Worm (Caenorhabditis elegans) whole organism, L4 larva: ENCODE data around the gene wsp-1.
A peak's percentile ranks its signal among the peaks of the same experiment; 100 is the strongest.

Experiments used
- D1046.2 ChIP-seq: fragments of 200-800 bp; sonication (Bioruptor generic); IDR thresholded peaks from 2 replicates; pipeline ENCODE4 v1.3.6; 2022; ENCODE audit warnings: missing genetic modification characterization, missing compliant biosample characterization
- R02D3.7 ChIP-seq: fragments of 150-350 bp; sonication (generic microtip); optimal IDR thresholded peaks from 3 replicates; lab custom pipeline; 2014; ENCODE audit warnings: missing biosample characterization, missing genetic modification characterization
- T26A8.4 ChIP-seq: fragments of 200-800 bp; sonication (Bioruptor generic); IDR thresholded peaks from 2 replicates; pipeline ENCODE4 v1.3.6; 2022; ENCODE audit warnings: missing genetic modification characterization, missing compliant biosample characterization
- Y48G9A.11 ChIP-seq: fragments of 200-800 bp; sonication (Bioruptor generic); IDR thresholded peaks from 2 replicates; pipeline ENCODE4 v1.3.6; 2022; ENCODE audit warnings: missing genetic modification reagents, missing genetic modification characterization, missing compliant biosample characterization
- ZK337.2 ChIP-seq: fragments of 200-800 bp; sonication (Bioruptor generic); IDR thresholded peaks from 2 replicates; pipeline ENCODE4 v1.3.6; 2022; ENCODE audit warnings: missing genetic modification reagents, missing genetic modification characterization, missing compliant biosample characterization
- aha-1 ChIP-seq: fragments of 150-350 bp; peaks from one replicate; lab custom pipeline; 2014; ENCODE audit warnings: missing biosample characterization, missing genetic modification characterization
- attf-4 ChIP-seq: sonication (generic microtip); optimal IDR thresholded peaks from 3 replicates; lab custom pipeline; 2017; ENCODE audit warnings: missing biosample characterization, missing genetic modification characterization
- ctbp-1 ChIP-seq: fragments of 200-800 bp; sonication (Bioruptor generic); IDR thresholded peaks from 2 replicates; pipeline ENCODE4 v1.3.6; 2022; ENCODE audit warnings: missing genetic modification reagents, missing genetic modification characterization, missing compliant biosample characterization
- daf-16 ChIP-seq, 3 experiments: sonication (generic microtip); optimal IDR thresholded peaks; 2 replicates each; lab custom pipeline; 2016 to 2017; ENCODE audit warnings: missing genetic modification characterization in 3 of 3, missing genetic modification reagents in 3 of 3, mild to moderate bottlenecking in 2 of 3, missing compliant biosample characterization in 2 of 3, missing biosample characterization in 1 of 3, moderate library complexity in 1 of 3
- daf-19 ChIP-seq: fragments of 200-800 bp; sonication (Bioruptor generic); conservative IDR thresholded peaks from 2 replicates; pipeline ENCODE4 v1.3.6; 2022; ENCODE audit warnings: missing genetic modification characterization, missing compliant biosample characterization
- dmd-6 ChIP-seq: fragments of 200-800 bp; sonication (Bioruptor generic); IDR thresholded peaks from 2 replicates; pipeline ENCODE4 v1.3.6; 2022; ENCODE audit warnings: missing genetic modification reagents, missing genetic modification characterization, missing compliant biosample characterization
- dve-1 ChIP-seq: sonication (generic microtip); optimal IDR thresholded peaks from 2 replicates; lab custom pipeline; 2017; ENCODE audit warnings: antibody characterized with exemption, mild to moderate bottlenecking, missing genetic modification characterization, missing compliant biosample characterization; ENCODE audit not compliant: insufficient read depth
- egl-27 ChIP-seq: sonication (generic microtip); optimal IDR thresholded peaks from 3 replicates; lab custom pipeline; 2017; ENCODE audit warnings: missing biosample characterization, missing genetic modification reagents, missing genetic modification characterization
- fos-1 ChIP-seq: fragments of 150-350 bp; optimal IDR thresholded peaks from 2 replicates; lab custom pipeline; 2014; ENCODE audit warnings: missing biosample characterization, missing genetic modification characterization
- gei-8 ChIP-seq: fragments of 200-800 bp; sonication (Bioruptor generic); optimal IDR thresholded peaks from 2 replicates; lab custom pipeline; 2018; ENCODE audit warnings: mild to moderate bottlenecking, missing genetic modification characterization, missing compliant biosample characterization
- hif-1 ChIP-seq, 2 experiments: sonication (generic microtip); optimal IDR thresholded peaks; 2 replicates each; lab custom pipeline; 2016 to 2017; ENCODE audit warnings: missing compliant biosample characterization in 2 of 2, missing genetic modification characterization in 2 of 2, missing genetic modification reagents in 2 of 2, missing genotype in 2 of 2, mild to moderate bottlenecking in 1 of 2
- hlh-11 ChIP-seq: fragments of 200-800 bp; sonication (Bioruptor generic); optimal IDR thresholded peaks from 2 replicates; lab custom pipeline; 2018; ENCODE audit warnings: mild to moderate bottlenecking, missing genetic modification characterization, missing compliant biosample characterization
- hlh-30 ChIP-seq: sonication (generic microtip); optimal IDR thresholded peaks from 2 replicates; lab custom pipeline; 2017; ENCODE audit warnings: antibody characterized with exemption, mild to moderate bottlenecking, missing genetic modification characterization, missing compliant biosample characterization; ENCODE audit not compliant: insufficient read depth
- jun-1 ChIP-seq: fragments of 150-350 bp; optimal IDR thresholded peaks from 2 replicates; lab custom pipeline; 2014; ENCODE audit warnings: missing biosample characterization, missing genetic modification reagents, missing genetic modification characterization
- madf-9 ChIP-seq: fragments of 200-800 bp; sonication (Bioruptor generic); conservative IDR thresholded peaks from 2 replicates; pipeline ENCODE4 v1.3.6; 2022; ENCODE audit warnings: missing genetic modification reagents, missing genetic modification characterization, missing compliant biosample characterization
- mdl-1 ChIP-seq, 2 experiments: fragments of 150-350 bp in 1 of 2; sonication (generic microtip) in 1 of 2; optimal IDR thresholded peaks; 2 replicates each; lab custom pipeline; 2014 to 2017; ENCODE audit warnings: missing biosample characterization in 2 of 2, missing genetic modification characterization in 2 of 2
- mdt-29 ChIP-seq: fragments of 200-800 bp; sonication (Bioruptor generic); IDR thresholded peaks from 2 replicates; pipeline ENCODE4 v1.3.6; 2022; ENCODE audit warnings: missing genetic modification reagents, missing genetic modification characterization, missing compliant biosample characterization
- mxl-2 ChIP-seq: fragments of 200-800 bp; sonication (Bioruptor generic); conservative IDR thresholded peaks from 2 replicates; pipeline ENCODE4 v1.3.6; 2022; ENCODE audit warnings: missing genetic modification reagents, missing genetic modification characterization, missing compliant biosample characterization
- mxl-3 ChIP-seq: fragments of 200-800 bp; sonication (Bioruptor generic); optimal IDR thresholded peaks from 2 replicates; lab custom pipeline; 2018; ENCODE audit warnings: mild to moderate bottlenecking, missing genetic modification characterization, missing compliant biosample characterization
- nhr-111 ChIP-seq: fragments of 200-800 bp; sonication (Bioruptor generic); optimal IDR thresholded peaks from 2 replicates; lab custom pipeline; 2018; ENCODE audit warnings: mild to moderate bottlenecking, missing genetic modification characterization, missing compliant biosample characterization
- nhr-28 ChIP-seq: fragments of 150-350 bp; optimal IDR thresholded peaks from 2 replicates; lab custom pipeline; 2014; ENCODE audit warnings: missing biosample characterization, missing genetic modification characterization
- nhr-77 ChIP-seq: fragments of 150-350 bp; optimal IDR thresholded peaks from 2 replicates; lab custom pipeline; 2014; ENCODE audit warnings: missing biosample characterization, missing genetic modification characterization
- rbr-2 ChIP-seq: sonication (generic microtip); optimal IDR thresholded peaks from 2 replicates; lab custom pipeline; 2016; ENCODE audit warnings: missing genotype, missing genetic modification characterization, missing compliant biosample characterization
- set-16 ChIP-seq: fragments of 200-800 bp; sonication (Bioruptor generic); IDR thresholded peaks from 2 replicates; pipeline ENCODE4 v1.3.6; 2022; ENCODE audit warnings: missing genetic modification reagents, missing genetic modification characterization, missing compliant biosample characterization
- skn-1 ChIP-seq: fragments of 150-350 bp; optimal IDR thresholded peaks from 2 replicates; lab custom pipeline; 2014; ENCODE audit warnings: missing biosample characterization, missing genetic modification characterization
- tag-97 ChIP-seq: fragments of 200-800 bp; sonication (Bioruptor generic); IDR thresholded peaks from 2 replicates; pipeline ENCODE4 v1.3.6; 2022; ENCODE audit warnings: missing genetic modification characterization, missing compliant biosample characterization
- tra-1 ChIP-seq: fragments of 200-800 bp; sonication (Bioruptor generic); IDR thresholded peaks from 2 replicates; pipeline ENCODE4 v1.3.6; 2022; ENCODE audit warnings: missing genetic modification reagents, missing genetic modification characterization, missing compliant biosample characterization
- zip-11 ChIP-seq: fragments of 200-800 bp; sonication (Bioruptor generic); IDR thresholded peaks from 2 replicates; pipeline ENCODE4 v1.3.6; 2022; ENCODE audit warnings: missing genetic modification characterization, missing compliant biosample characterization
- ztf-11 ChIP-seq: fragments of 150-350 bp; optimal IDR thresholded peaks from 2 replicates; lab custom pipeline; 2014; ENCODE audit warnings: missing biosample characterization, missing genetic modification characterization
- ztf-7 ChIP-seq: fragments of 150-350 bp; optimal IDR thresholded peaks from 2 replicates; lab custom pipeline; 2014; ENCODE audit warnings: missing biosample characterization, missing genetic modification characterization

The wsp-1 gene

DNA sequence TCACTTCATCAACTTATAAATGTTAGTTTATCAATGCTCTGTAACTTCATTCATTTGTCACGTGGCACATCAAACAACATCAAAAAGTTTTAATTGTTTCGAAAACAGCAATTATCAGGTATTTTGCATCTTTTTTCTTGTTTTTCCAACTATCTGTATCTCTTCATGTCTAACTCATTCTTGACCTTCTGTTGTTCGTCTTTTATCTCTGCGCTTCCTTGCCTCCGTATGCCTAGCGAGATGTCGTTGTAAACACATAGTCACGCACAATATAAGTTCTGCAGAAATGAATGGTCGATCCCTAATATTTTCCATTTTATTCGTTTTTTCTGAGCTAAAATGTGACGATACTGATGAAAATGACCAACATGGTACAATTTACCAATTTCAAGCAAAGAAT lies 23.2 kb upstream of the wsp-1 start, which contains the start of gene gpx-6:
TSS of gene gpx-6 (plus strand) at position 257 of the 400 bp plus-strand sequence.
- TF ChIP-seq nhr-28 (tag; lab: Kevin White, UChicago) (peak; percentile 55), ctbp-1 (GFP tag; lab: Robert Waterston, UW) (no peak), mdl-1 (tag; optimal IDR thresholded peaks at IDR 0.05; lab: Kevin White, UChicago) (peak in 1 of 2 experiments; percentile 48), aha-1 (tag; lab: Kevin White, UChicago) (no peak), Y48G9A.11 (GFP tag; lab: Robert Waterston, UW) (no peak), hlh-30 (tag; lab: Kevin White, UChicago) (no peak), daf-16 (GFP tag; optimal IDR thresholded peaks at IDR 0.05; lab: Kevin White, UChicago) (no peak), daf-16 (tag; optimal IDR thresholded peaks at IDR 0.05; lab: Kevin White, UChicago) (peak; percentile 86), dmd-6 (GFP tag; lab: Robert Waterston, UW) (no peak), D1046.2 (no peak)

DNA sequence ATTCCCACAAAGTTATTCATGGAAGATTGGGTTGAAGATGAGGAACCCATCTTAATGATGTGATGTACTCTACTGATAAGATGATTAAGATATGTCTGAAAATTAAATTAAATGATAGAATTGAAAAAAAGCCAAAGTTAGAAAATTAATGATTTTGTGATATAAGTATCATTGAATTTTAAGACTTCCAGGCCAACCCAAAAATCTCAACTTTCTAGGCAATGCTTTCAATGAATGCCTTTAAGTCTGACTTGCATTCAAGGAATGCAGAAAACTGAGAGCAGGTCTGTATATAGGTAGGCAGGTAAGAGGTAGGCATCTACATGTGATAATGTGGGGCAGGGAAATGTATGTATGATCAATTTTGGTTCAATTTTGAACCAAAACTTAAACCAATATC lies 21.2 kb upstream of the wsp-1 start, which contains the start of gene ocr-2:
TSS of gene ocr-2 (minus strand) at position 101 of the 400 bp plus-strand sequence.
- TF ChIP-seq tra-1 (GFP tag; lab: Robert Waterston, UW) (no peak), hlh-11 (no peak), ztf-7 (no peak), nhr-77 (tag; lab: Kevin White, UChicago) (no peak), skn-1 (no peak)
- TF ChIP-seq, all 104 proteins: peak for 0

DNA sequence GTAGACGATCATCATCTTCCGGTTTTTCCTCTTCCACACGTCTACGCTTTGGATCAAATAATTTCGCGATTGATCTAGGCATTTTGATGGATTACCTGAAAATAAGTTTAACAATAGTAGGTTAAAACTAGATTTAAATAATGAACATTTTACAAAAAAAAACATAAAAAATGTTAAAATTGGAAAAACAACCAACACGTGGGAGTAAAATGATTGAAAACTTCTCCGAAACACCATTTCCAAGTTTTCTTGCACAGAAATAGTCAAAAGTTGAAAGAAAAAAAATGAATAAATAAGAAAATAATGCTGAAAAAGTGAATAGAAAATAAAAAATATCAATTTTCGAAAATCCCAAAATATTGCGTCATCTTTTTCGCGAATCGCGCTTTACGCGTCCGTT lies 13.0 kb upstream of the wsp-1 start, which contains the start of gene C07G1.7:
TSS of gene C07G1.7 (minus strand) at position 101 of the 400 bp plus-strand sequence.
- no peak for TF ChIP-seq aha-1 (tag; lab: Kevin White, UChicago)
- no peak for TF ChIP-seq hif-1 (tag; optimal IDR thresholded peaks at IDR 0.05; lab: Kevin White, UChicago)
- no peak for TF ChIP-seq dve-1 (tag; lab: Kevin White, UChicago)
- TF ChIP-seq mxl-2: no peak
- TF ChIP-seq Y48G9A.11 (GFP tag; lab: Robert Waterston, UW): no peak
- TF ChIP-seq daf-19 (GFP tag; lab: Robert Waterston, UW): no peak
- no peak for TF ChIP-seq mdt-29
- no peak for TF ChIP-seq jun-1 (tag; lab: Kevin White, UChicago)
- TF ChIP-seq mxl-3 (GFP tag; lab: Kevin White, UChicago): no peak
- TF ChIP-seq madf-9: no peak
- no peak for TF ChIP-seq tra-1 (GFP tag; lab: Robert Waterston, UW)
- no peak for TF ChIP-seq ztf-11 (tag; lab: Kevin White, UChicago)
- no peak for TF ChIP-seq attf-4 (tag; lab: Kevin White, UChicago)
- no peak for TF ChIP-seq gei-8 (GFP tag; lab: Kevin White, UChicago)
- no peak for TF ChIP-seq skn-1
- no peak for TF ChIP-seq R02D3.7
- TF ChIP-seq fos-1 (tag; lab: Kevin White, UChicago): no peak
- no peak for TF ChIP-seq ZK337.2 (GFP tag; lab: Robert Waterston, UW)
- no peak for TF ChIP-seq rbr-2 (tag; lab: Kevin White, UChicago)
- no peak for TF ChIP-seq set-16

DNA sequence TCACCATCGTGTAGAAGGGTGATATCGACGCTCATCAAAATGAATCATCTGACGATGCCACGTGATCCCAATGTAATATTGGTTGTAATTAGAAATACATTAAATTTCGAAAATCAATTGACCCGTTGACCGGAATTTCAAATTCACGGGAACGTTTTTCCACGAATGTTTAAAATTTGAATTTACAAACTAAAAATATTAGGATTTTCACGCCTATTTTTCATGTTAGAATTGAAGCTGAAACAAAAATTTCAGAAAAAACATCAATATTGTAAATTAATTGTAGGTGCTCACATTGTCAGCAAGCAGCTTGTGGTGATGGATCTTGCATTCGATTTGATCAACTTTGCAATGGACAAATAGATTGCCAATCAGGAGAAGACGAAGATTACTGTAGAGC lies 11.5 kb upstream of the wsp-1 start, which contains the start of gene C07G1.6:
TSS of gene C07G1.6 (minus strand) at position 101 of the 400 bp plus-strand sequence.
- no peak for TF ChIP-seq T26A8.4
- no peak for TF ChIP-seq zip-11 (GFP tag; lab: Robert Waterston, UW)
- TF ChIP-seq egl-27: no peak
- TF ChIP-seq ztf-7: no peak
- no peak for TF ChIP-seq nhr-111 (GFP tag; lab: Kevin White, UChicago)
- TF ChIP-seq tag-97 (GFP tag; lab: Robert Waterston, UW): no peak
- TF ChIP-seq, all 104 proteins: peak for 0
